Fruit fly (Drosophila melanogaster): ENCODE data around the gene Gr32a.

Gene Gr32a

dm6 chr2L:11119966-11120517 is 6.2 kb downstream of the Gr32a start, which contains the start of gene CG6230:
TSS of gene CG6230 (minus strand) at chr2L:11120319.
- TF ChIP-seq EcR (GFP tag; optimal IDR thresholded peaks at IDR 0.05) = no peak
- no peak for TF ChIP-seq CG9948 (tag; optimal IDR thresholded peaks at IDR 0.05)
- TF ChIP-seq CG34367 (tag; optimal IDR thresholded peaks at IDR 0.05) = no peak
- TF ChIP-seq gl (tag; optimal IDR thresholded peaks at IDR 0.05) = no peak
- no peak for TF ChIP-seq CG8159 (tag; optimal IDR thresholded peaks at IDR 0.05)
- TF ChIP-seq CG17806 (tag; optimal IDR thresholded peaks at IDR 0.05) = no peak

dm6 chr2L:11121614-11122013 is 7.8 kb downstream of the Gr32a start, which contains the start of gene Dnaaf4:
TSS of gene Dnaaf4 (minus strand) at chr2L:11121714.
- no peak for TF ChIP-seq CG10348 (GFP tag; IDR thresholded peaks at IDR 0.05)
- TF ChIP-seq CG12605 (GFP tag; IDR thresholded peaks at IDR 0.05) = no peak
- no peak for TF ChIP-seq CG4496 (GFP tag; IDR thresholded peaks at IDR 0.05)
- TF ChIP-seq CG32121 (GFP tag; IDR thresholded peaks at IDR 0.05) = no peak
- TF ChIP-seq CG14655 (GFP tag; optimal IDR thresholded peaks at IDR 0.05) = no peak
- TF ChIP-seq Ets98B (GFP tag; IDR thresholded peaks at IDR 0.05) = no peak
- no peak for TF ChIP-seq D1 (tag; optimal IDR thresholded peaks at IDR 0.05)
- no peak for TF ChIP-seq CG13204 (GFP tag; optimal IDR thresholded peaks at IDR 0.05)
- no peak for TF ChIP-seq CG15710 (tag; optimal IDR thresholded peaks at IDR 0.05)
- TF ChIP-seq CG9948 (tag; optimal IDR thresholded peaks at IDR 0.05) = no peak
- TF ChIP-seq rn (GFP tag; IDR thresholded peaks at IDR 0.05) = no peak
- TF ChIP-seq fd96Ca (GFP tag; IDR thresholded peaks at IDR 0.05) = no peak
- TF ChIP-seq Pif1B (GFP tag; optimal IDR thresholded peaks at IDR 0.05) = no peak
- TF ChIP-seq Snoo (tag; optimal IDR thresholded peaks at IDR 0.05) = no peak
- TF ChIP-seq CG34367 (tag; optimal IDR thresholded peaks at IDR 0.05) = no peak
- TF ChIP-seq Pif1A (GFP tag; optimal IDR thresholded peaks at IDR 0.05) = no peak
- TF ChIP-seq CG8301 (tag; optimal IDR thresholded peaks at IDR 0.05) = no peak
- TF ChIP-seq CG8159 (tag; optimal IDR thresholded peaks at IDR 0.05) = no peak

dm6 chr2L:11123499-11123898 is 9.7 kb downstream of the Gr32a start, which contains the start of the genes Csl4 and Nup160:
TSS of gene Csl4 (minus strand) at chr2L:11123567.
TSS of gene Nup160 (plus strand) at chr2L:11123777.
- no peak for TF ChIP-seq CG8159 (tag; optimal IDR thresholded peaks at IDR 0.05)
- no peak for TF ChIP-seq gl (tag; optimal IDR thresholded peaks at IDR 0.05)
- peak; percentile 69 for TF ChIP-seq Snoo (tag; optimal IDR thresholded peaks at IDR 0.05)
- no peak for TF ChIP-seq CG17806 (tag; optimal IDR thresholded peaks at IDR 0.05)
- no peak for TF ChIP-seq EcR (GFP tag; optimal IDR thresholded peaks at IDR 0.05)
- no peak for TF ChIP-seq D1 (tag; optimal IDR thresholded peaks at IDR 0.05)
- TF ChIP-seq CG13204 (GFP tag; optimal IDR thresholded peaks at IDR 0.05) = no peak
- TF ChIP-seq Ets98B (GFP tag; IDR thresholded peaks at IDR 0.05) = peak; percentile 64; the same call in 1 of the 2 replicates
- TF ChIP-seq CG15710 (tag; optimal IDR thresholded peaks at IDR 0.05) = peak; percentile 62
- no peak for TF ChIP-seq Pif1B (GFP tag; optimal IDR thresholded peaks at IDR 0.05)
- TF ChIP-seq CG10348 (GFP tag; IDR thresholded peaks at IDR 0.05) = no peak
- peak; percentile 72; the same call in 2 of the 3 replicates for TF ChIP-seq fd96Ca (GFP tag; IDR thresholded peaks at IDR 0.05)
- TF ChIP-seq CG9948 (tag; optimal IDR thresholded peaks at IDR 0.05) = peak; percentile 37
- TF ChIP-seq CG12605 (GFP tag; IDR thresholded peaks at IDR 0.05) = no peak
- peak; percentile 70 for TF ChIP-seq CG32121 (GFP tag; IDR thresholded peaks at IDR 0.05)
- no peak for TF ChIP-seq CG14655 (GFP tag; optimal IDR thresholded peaks at IDR 0.05)
- peak; percentile 44 for TF ChIP-seq CG34367 (tag; optimal IDR thresholded peaks at IDR 0.05)
- no peak for TF ChIP-seq CG8301 (tag; optimal IDR thresholded peaks at IDR 0.05)
- 0 out of 2 replicates have a peak, but pooled peaks have one; percentile 12 for TF ChIP-seq rn (GFP tag; IDR thresholded peaks at IDR 0.05)
- no peak for TF ChIP-seq Pif1A (GFP tag; optimal IDR thresholded peaks at IDR 0.05)
- peak; percentile 77 for TF ChIP-seq CG4496 (GFP tag; IDR thresholded peaks at IDR 0.05)

- TF ChIP-seq CG10348 (GFP tag; IDR thresholded peaks at IDR 0.05) = no peak
- no peak for TF ChIP-seq D1 (tag; optimal IDR thresholded peaks at IDR 0.05)
- TF ChIP-seq gl (tag; optimal IDR thresholded peaks at IDR 0.05) = no peak
- no peak for TF ChIP-seq Ets98B (GFP tag; IDR thresholded peaks at IDR 0.05)
- TF ChIP-seq Pif1A (GFP tag; optimal IDR thresholded peaks at IDR 0.05) = no peak
- TF ChIP-seq CG13204 (GFP tag; optimal IDR thresholded peaks at IDR 0.05) = no peak
- no peak for TF ChIP-seq CG4496 (GFP tag; IDR thresholded peaks at IDR 0.05)
- TF ChIP-seq CG9948 (tag; optimal IDR thresholded peaks at IDR 0.05) = no peak
- no peak for TF ChIP-seq CG17806 (tag; optimal IDR thresholded peaks at IDR 0.05)
- TF ChIP-seq Pif1B (GFP tag; optimal IDR thresholded peaks at IDR 0.05) = no peak
- no peak for TF ChIP-seq fd96Ca (GFP tag; IDR thresholded peaks at IDR 0.05)
- no peak for TF ChIP-seq CG12605 (GFP tag; IDR thresholded peaks at IDR 0.05)
- no peak for TF ChIP-seq CG15710 (tag; optimal IDR thresholded peaks at IDR 0.05)
- TF ChIP-seq CG14655 (GFP tag; optimal IDR thresholded peaks at IDR 0.05) = no peak
- no peak for TF ChIP-seq EcR (GFP tag; optimal IDR thresholded peaks at IDR 0.05)
- no peak for TF ChIP-seq CG34367 (tag; optimal IDR thresholded peaks at IDR 0.05)
- no peak for TF ChIP-seq CG8159 (tag; optimal IDR thresholded peaks at IDR 0.05)
- TF ChIP-seq CG8301 (tag; optimal IDR thresholded peaks at IDR 0.05) = no peak
- no peak for TF ChIP-seq rn (GFP tag; IDR thresholded peaks at IDR 0.05)
- no peak for TF ChIP-seq Snoo (tag; optimal IDR thresholded peaks at IDR 0.05)
Observed at dm6 chr2L:11130151-11131008, 16.6 kb downstream of the Gr32a start, which contains the start of the genes RfC38 and CG4751. TSS of gene RfC38 (minus strand) at chr2L:11130645. TSS of gene CG4751 (plus strand) at chr2L:11130737.

- TF ChIP-seq D1 (tag; optimal IDR thresholded peaks at IDR 0.05) (no peak), Snoo (tag; optimal IDR thresholded peaks at IDR 0.05) (no peak), CG8301 (tag; optimal IDR thresholded peaks at IDR 0.05) (no peak), gl (tag; optimal IDR thresholded peaks at IDR 0.05) (no peak), Pif1A (GFP tag; optimal IDR thresholded peaks at IDR 0.05) (no peak), Pif1B (GFP tag; optimal IDR thresholded peaks at IDR 0.05) (no peak), CG12605 (GFP tag; IDR thresholded peaks at IDR 0.05) (no peak), CG9948 (tag; optimal IDR thresholded peaks at IDR 0.05) (no peak), CG13204 (GFP tag; optimal IDR thresholded peaks at IDR 0.05) (no peak)
Observed at dm6 chr2L:11136093-11136492, 22.3 kb downstream of the Gr32a start, which contains the start of gene hgo. TSS of gene hgo (plus strand) at chr2L:11136393.
